Fruit fly (Drosophila melanogaster) whole organism, embryonic: ENCODE results near the gene CG13364.
A peak's percentile ranks its signal among the peaks of the same experiment; 100 is the strongest.

Experiments
- C15 ChIP-seq: fragments of 200-800 bp; sonication (Bioruptor generic); IDR thresholded peaks from 3 replicates; pipeline ENCODE4 v1.3.6; 2022; ENCODE audit warnings: missing biosample characterization, missing genetic modification characterization
- CG10267 ChIP-seq: fragments of 200-800 bp; sonication (Bioruptor generic); optimal IDR thresholded peaks from 2 replicates; lab custom pipeline; 2018; ENCODE audit warnings: missing biosample characterization, mild to moderate bottlenecking, missing genetic modification characterization, moderate library complexity
- CG10959 ChIP-seq: fragments of 200-800 bp; sonication (Bioruptor generic); IDR thresholded peaks from 2 replicates; pipeline ENCODE4 v1.3.6; 2022; ENCODE audit warnings: missing biosample characterization, missing genetic modification characterization
- CG11093 ChIP-seq: fragments of 200-800 bp; sonication (Bioruptor generic); IDR thresholded peaks from 3 replicates; pipeline ENCODE4 v1.3.6; 2022; ENCODE audit warnings: missing biosample characterization, missing genetic modification characterization
- CG11695 ChIP-seq: fragments of 200-800 bp; sonication (Bioruptor generic); IDR thresholded peaks from 3 replicates; pipeline ENCODE4 v1.3.6; 2022; ENCODE audit warnings: missing biosample characterization, missing genetic modification characterization
- CG1233 ChIP-seq: fragments of 200-800 bp; sonication (Bioruptor generic); optimal IDR thresholded peaks from 4 replicates; lab custom pipeline; 2018; ENCODE audit warnings: missing biosample characterization, mild to moderate bottlenecking, missing genetic modification characterization
- CG13424 ChIP-seq: fragments of 200-800 bp; sonication (Bioruptor generic); optimal IDR thresholded peaks from 2 replicates; lab custom pipeline; 2019; ENCODE audit warnings: missing biosample characterization, mild to moderate bottlenecking, missing genetic modification characterization, moderate library complexity
- CG15269 ChIP-seq: fragments of 200-800 bp; sonication (Bioruptor generic); optimal IDR thresholded peaks from 2 replicates; lab custom pipeline; 2018; ENCODE audit warnings: missing biosample characterization, mild to moderate bottlenecking, missing genetic modification characterization, moderate library complexity
- CG16813 ChIP-seq: fragments of 200-800 bp; sonication (Bioruptor generic); IDR thresholded peaks from 3 replicates; pipeline ENCODE4 v1.3.6; 2022; ENCODE audit warnings: missing biosample characterization, missing genetic modification characterization; ENCODE audit not compliant: partially characterized antibody
- CG18011 ChIP-seq: fragments of 200-800 bp; sonication (Bioruptor generic); optimal IDR thresholded peaks from 2 replicates; lab custom pipeline; 2017; ENCODE audit warnings: missing biosample characterization, missing genetic modification characterization, mild to moderate bottlenecking, moderate library complexity, missing genotype
- CG18476 ChIP-seq: fragments of 200-800 bp; sonication (Bioruptor generic); optimal IDR thresholded peaks from 2 replicates; lab custom pipeline; 2016; ENCODE audit warnings: missing biosample characterization, mild to moderate bottlenecking, missing genetic modification characterization
- CG18599 ChIP-seq: fragments of 200-800 bp; sonication (Bioruptor generic); optimal IDR thresholded peaks from 3 replicates; lab custom pipeline; 2017; ENCODE audit warnings: missing biosample characterization, missing genetic modification characterization, mild to moderate bottlenecking, moderate library complexity, missing genetic modification reagents
- CG2875 ChIP-seq: fragments of 200-800 bp; sonication (Bioruptor generic); optimal IDR thresholded peaks from 2 replicates; lab custom pipeline; 2017; ENCODE audit warnings: missing biosample characterization, mild to moderate bottlenecking, missing genetic modification characterization, missing genetic modification reagents
- CG32532 ChIP-seq: fragments of 200-800 bp; sonication (Bioruptor generic); IDR thresholded peaks from 2 replicates; pipeline ENCODE4 v1.3.6; 2022; ENCODE audit warnings: missing biosample characterization, missing genetic modification characterization
- CG33557 ChIP-seq: fragments of 200-800 bp; sonication (Bioruptor generic); optimal IDR thresholded peaks from 2 replicates; lab custom pipeline; 2019; ENCODE audit warnings: missing biosample characterization, mild to moderate bottlenecking, missing genetic modification characterization, moderate library complexity
- CG34422 ChIP-seq: fragments of 200-800 bp; sonication (Bioruptor generic); IDR thresholded peaks from 3 replicates; pipeline ENCODE4 v1.3.6; 2022; ENCODE audit warnings: missing biosample characterization, missing genetic modification characterization
- CG4328 ChIP-seq: fragments of 200-800 bp; sonication (Bioruptor generic); optimal IDR thresholded peaks from 3 replicates; lab custom pipeline; 2017; ENCODE audit warnings: missing biosample characterization, missing genetic modification reagents, missing genetic modification characterization
- CG4404 ChIP-seq: fragments of 200-800 bp; sonication (Bioruptor generic); IDR thresholded peaks from 2 replicates; pipeline ENCODE4 v1.3.6; 2022; ENCODE audit warnings: missing biosample characterization, missing genetic modification characterization
- CG5953 ChIP-seq: fragments of 200-800 bp; sonication (Bioruptor generic); IDR thresholded peaks from 2 replicates; pipeline ENCODE4 v1.3.6; 2022; ENCODE audit warnings: missing biosample characterization, missing genetic modification characterization
- CG6813 ChIP-seq: fragments of 200-800 bp; sonication (Bioruptor generic); optimal IDR thresholded peaks from 2 replicates; lab custom pipeline; 2017; ENCODE audit warnings: missing biosample characterization, missing genetic modification characterization, mild to moderate bottlenecking, moderate library complexity, missing genetic modification reagents
- CG7357 ChIP-seq: fragments of 200-800 bp; sonication (Bioruptor generic); IDR thresholded peaks from 3 replicates; pipeline ENCODE4 v1.3.6; 2022; ENCODE audit warnings: missing biosample characterization, missing genetic modification characterization
- Deaf1 ChIP-seq: fragments of 200-800 bp; optimal IDR thresholded peaks from 3 replicates; lab custom pipeline; 2019; ENCODE audit warnings: missing biosample characterization, mild to moderate bottlenecking, missing genetic modification characterization, moderate library complexity
- Dek ChIP-seq: fragments of 200-800 bp; sonication (Bioruptor generic); optimal IDR thresholded peaks from 3 replicates; lab custom pipeline; 2019; ENCODE audit warnings: missing biosample characterization, mild to moderate bottlenecking, missing genetic modification characterization, moderate library complexity
- Dp ChIP-seq: fragments of 200-800 bp; sonication (Bioruptor generic); optimal IDR thresholded peaks from 2 replicates; lab custom pipeline; 2018; ENCODE audit warnings: missing biosample characterization, mild to moderate bottlenecking, missing genetic modification characterization, moderate library complexity
- HLHmδ ChIP-seq: fragments of 200-800 bp; sonication (Bioruptor generic); optimal IDR thresholded peaks from 2 replicates; lab custom pipeline; 2018; ENCODE audit warnings: missing biosample characterization, mild to moderate bottlenecking, missing genetic modification characterization, moderate library complexity
- Hand ChIP-seq: fragments of 200-800 bp; sonication (Bioruptor generic); optimal IDR thresholded peaks from 2 replicates; lab custom pipeline; 2017; ENCODE audit warnings: mild to moderate bottlenecking, missing biosample characterization, missing genetic modification reagents, missing genetic modification characterization
- Jarid2 ChIP-seq: fragments of 200-800 bp; sonication (Bioruptor generic); optimal IDR thresholded peaks from 3 replicates; lab custom pipeline; 2017; ENCODE audit warnings: mild to moderate bottlenecking, missing biosample characterization, missing genetic modification reagents, missing genetic modification characterization
- Ptx1 ChIP-seq: fragments of 200-800 bp; sonication (Bioruptor generic); IDR thresholded peaks from 2 replicates; pipeline ENCODE4 v1.3.6; 2022; ENCODE audit warnings: missing biosample characterization, missing genetic modification characterization
- Side ChIP-seq: fragments of 200-800 bp; sonication (Bioruptor generic); optimal IDR thresholded peaks from 2 replicates; lab custom pipeline; 2016; ENCODE audit warnings: missing biosample characterization, missing genetic modification characterization
- Sox102F ChIP-seq: fragments of 200-800 bp; sonication (Bioruptor generic); optimal IDR thresholded peaks from 2 replicates; lab custom pipeline; 2018; ENCODE audit warnings: missing biosample characterization, mild to moderate bottlenecking, missing genetic modification characterization, moderate library complexity
- Tbp ChIP-seq: fragments of >200 bp; optimal IDR thresholded peaks from 2 replicates; lab custom pipeline; 2018; ENCODE audit warnings: missing biosample characterization, missing genetic modification characterization
- al ChIP-seq: fragments of 200-800 bp; sonication (Bioruptor generic); IDR thresholded peaks from 2 replicates; pipeline ENCODE4 v1.3.6; 2022; ENCODE audit warnings: missing biosample characterization, missing genetic modification characterization
- ap ChIP-seq: fragments of 200-800 bp; sonication (Bioruptor generic); IDR thresholded peaks from 2 replicates; pipeline ENCODE4 v1.3.6; 2022; ENCODE audit warnings: missing biosample characterization, missing genetic modification characterization
- ash1 ChIP-seq: fragments of 200-800 bp; sonication (Bioruptor generic); optimal IDR thresholded peaks from 2 replicates; lab custom pipeline; 2018; ENCODE audit warnings: missing biosample characterization, mild to moderate bottlenecking, missing genetic modification characterization
- caup ChIP-seq: fragments of 200-800 bp; sonication (Bioruptor generic); optimal IDR thresholded peaks from 3 replicates; lab custom pipeline; 2017; ENCODE audit warnings: missing biosample characterization, mild to moderate bottlenecking, missing genetic modification characterization, moderate library complexity; ENCODE audit not compliant: severe bottlenecking
- dm ChIP-seq: fragments of 200-800 bp; sonication (Bioruptor generic); optimal IDR thresholded peaks from 3 replicates; lab custom pipeline; 2016; ENCODE audit warnings: missing biosample characterization, missing genetic modification characterization
- dpn ChIP-seq, 2 experiments: fragments of 200-800 bp; sonication (Bioruptor generic); optimal IDR thresholded peaks; 3 replicates each; lab custom pipeline; 2016; ENCODE audit warnings: missing biosample characterization in 2 of 2, missing genetic modification characterization in 2 of 2
- exex ChIP-seq: fragments of 200-800 bp; sonication (Bioruptor generic); optimal IDR thresholded peaks from 4 replicates; lab custom pipeline; 2018; ENCODE audit warnings: missing biosample characterization, mild to moderate bottlenecking, missing genetic modification characterization, moderate library complexity
- eyg ChIP-seq: fragments of 200-800 bp; sonication (Bioruptor generic); optimal IDR thresholded peaks from 3 replicates; lab custom pipeline; 2016; ENCODE audit warnings: missing biosample characterization, missing genetic modification characterization
- grau ChIP-seq: fragments of 200-800 bp; optimal IDR thresholded peaks from 3 replicates; lab custom pipeline; 2019; ENCODE audit warnings: missing biosample characterization, mild to moderate bottlenecking, missing genetic modification characterization, moderate library complexity
- lola ChIP-seq, 3 experiments: fragments of >200 bp in 2 of 3; fragments of 200-800 bp in 1 of 3; sonication (Bioruptor generic) in 1 of 3; optimal IDR thresholded peaks; 2 replicates each; lab custom pipeline; 2017 to 2019; ENCODE audit warnings: missing biosample characterization in 3 of 3, missing genetic modification characterization in 3 of 3, mild to moderate bottlenecking in 1 of 3, moderate library complexity in 1 of 3
- odd ChIP-seq: fragments of 200-800 bp; sonication (Bioruptor generic); optimal IDR thresholded peaks from 2 replicates; lab custom pipeline; 2017; ENCODE audit warnings: missing biosample characterization, mild to moderate bottlenecking, missing genetic modification characterization
- otp ChIP-seq: fragments of 200-800 bp; sonication (Bioruptor generic); IDR thresholded peaks from 3 replicates; pipeline ENCODE4, ENCODE4 v1.3.6; 2022; ENCODE audit warnings: missing biosample characterization, missing genetic modification characterization
- pzg ChIP-seq: fragments of 200-800 bp; sonication (Bioruptor generic); optimal IDR thresholded peaks from 3 replicates; lab custom pipeline; 2018; ENCODE audit warnings: missing biosample characterization, mild to moderate bottlenecking, missing genetic modification characterization, moderate library complexity
- slbo ChIP-seq: fragments of 200-800 bp; sonication (Bioruptor generic); IDR thresholded peaks from 2 replicates; pipeline ENCODE4 v1.3.6; 2022; ENCODE audit warnings: missing biosample characterization, missing genetic modification characterization
- so ChIP-seq: fragments of 200-800 bp; sonication (Bioruptor generic); IDR thresholded peaks from 3 replicates; pipeline ENCODE4 v1.3.6; 2022; ENCODE audit warnings: missing biosample characterization, missing genetic modification characterization
- ssp ChIP-seq: fragments of 200-800 bp; sonication (Bioruptor generic); IDR thresholded peaks from 2 replicates; pipeline ENCODE4 v1.3.6; 2022; ENCODE audit warnings: missing biosample characterization, missing genetic modification characterization
- stc ChIP-seq: fragments of 200-800 bp; sonication (Bioruptor generic); IDR thresholded peaks from 2 replicates; pipeline ENCODE4 v1.3.6; 2022; ENCODE audit warnings: missing biosample characterization, missing genetic modification characterization
- toy ChIP-seq: fragments of 200-800 bp; sonication (Bioruptor generic); IDR thresholded peaks from 2 replicates; pipeline ENCODE4 v1.3.6; 2022; ENCODE audit warnings: missing biosample characterization, missing genetic modification characterization
- twi ChIP-seq: fragments of 200-800 bp; optimal IDR thresholded peaks from 2 replicates; lab custom pipeline; 2019; ENCODE audit warnings: missing biosample characterization, mild to moderate bottlenecking, missing genetic modification characterization, moderate library complexity

The CG13364 gene

dm6 chrX:621132-621555 lies 3.9 kb downstream of the CG13364 start, which contains the start of the genes CG13365 and Vsp37A (continued):
- TF ChIP-seq CG1233 (GFP tag; lab: Kevin White, UChicago) (peak; percentile 50), exex (peak; percentile 21), dm (peak; percentile 39), CG5953 (GFP tag; lab: Robert Waterston, UW) (no peak), CG2875 (GFP tag; lab: Kevin White, UChicago) (peak; percentile 34), dpn (GFP tag; optimal IDR thresholded peaks at IDR 0.05; lab: Kevin White, UChicago) (peak; percentile 36 to 63), al (GFP tag; lab: Robert Waterston, UW) (peak; percentile 40; the same call in 1 of the 2 replicates), CG33557 (GFP tag; lab: Kevin White, UChicago) (peak; percentile 34), C15 (no peak), lola (GFP tag; optimal IDR thresholded peaks at IDR 0.05; lab: Kevin White, UChicago) (peak in 1 of 3 experiments; percentile 39), Sox102F (peak; percentile 30), ap (GFP tag; lab: Robert Waterston, UW) (no peak), caup (peak; percentile 3), twi (tag; lab: Kevin White, UChicago) (peak; percentile 10), Deaf1 (tag; lab: Kevin White, UChicago) (peak; percentile 11), CG16813 (GFP tag; lab: Robert Waterston, UW) (no peak), Jarid2 (GFP tag; lab: Kevin White, UChicago) (no peak), CG4404 (peak; percentile 29; the same call in 1 of the 2 replicates), toy (GFP tag; lab: Robert Waterston, UW) (no peak), ash1 (GFP tag; lab: Kevin White, UChicago) (no peak), CG4328 (peak; percentile 46), CG11695 (0 out of 3 replicates have a peak, but pooled peaks have one; percentile 41), CG10959 (GFP tag; lab: Robert Waterston, UW) (no peak), CG11093 (GFP tag; lab: Robert Waterston, UW) (0 out of 3 replicates have a peak, but pooled peaks have one; percentile 13), CG18599 (GFP tag; lab: Kevin White, UChicago) (peak; percentile 56), stc (GFP tag; lab: Robert Waterston, UW) (no peak), Ptx1 (GFP tag; lab: Robert Waterston, UW) (peak; percentile 41), odd (GFP tag; lab: Kevin White, UChicago) (no peak), pzg (peak; percentile 50), Dp (GFP tag; lab: Kevin White, UChicago) (peak; percentile 34), otp (no peak; the same call in 2 of the 3 replicates), HLHmδ (GFP tag; lab: Kevin White, UChicago) (no peak), so (GFP tag; lab: Robert Waterston, UW) (no peak), CG32532 (GFP tag; lab: Robert Waterston, UW) (peak; percentile 35; the same call in 1 of the 2 replicates), Dek (tag; lab: Kevin White, UChicago) (peak; percentile 4), grau (peak; percentile 48), CG18476 (GFP tag; lab: Kevin White, UChicago) (no peak), CG7357 (no peak), slbo (GFP tag; lab: Robert Waterston, UW) (peak; percentile 52), CG10267 (tag; lab: Kevin White, UChicago) (peak; percentile 48), CG34422 (GFP tag; lab: Robert Waterston, UW) (peak; percentile 52; the same call in 1 of the 3 replicates), CG6813 (no peak), eyg (GFP tag; lab: Kevin White, UChicago) (no peak), CG18011 (GFP tag; lab: Kevin White, UChicago) (no peak), Side (GFP tag; lab: Kevin White, UChicago) (peak; percentile 48), ssp (GFP tag; lab: Robert Waterston, UW) (no peak), CG15269 (tag; lab: Kevin White, UChicago) (peak; percentile 44), Tbp (GFP tag; lab: Kevin White, UChicago) (no peak), Hand (no peak), CG13424 (tag; lab: Kevin White, UChicago) (peak; percentile 64)
- TF ChIP-seq, all 482 proteins: peak for 231
